Worm (Caenorhabditis elegans) whole organism, L2 larva: ENCODE results near the gene F33C8.4.
A peak's percentile ranks its signal among the peaks of the same experiment; 100 is the strongest.

ENCODE experiments used
- R02D3.7 ChIP-seq: fragments of 150-350 bp; optimal IDR thresholded peaks from 2 replicates; lab custom pipeline; 2014; ENCODE audit warnings: missing biosample characterization, missing genetic modification characterization
- ama-1 ChIP-seq: fragments of 150-350 bp; optimal IDR thresholded peaks from 2 replicates; lab custom pipeline; 2018; ENCODE audit warnings: inconsistent platforms
- blmp-1 ChIP-seq: sonication (generic microtip); optimal IDR thresholded peaks from 2 replicates; lab custom pipeline; 2017; ENCODE audit warnings: missing genetic modification characterization, mild to moderate bottlenecking, missing compliant biosample characterization, antibody characterized with exemption, moderate library complexity; ENCODE audit not compliant: insufficient read depth
- fos-1 ChIP-seq: fragments of 150-350 bp; optimal IDR thresholded peaks from 2 replicates; lab custom pipeline; 2014; ENCODE audit warnings: missing biosample characterization, missing genetic modification characterization
- skn-1 ChIP-seq: sonication (generic microtip); optimal IDR thresholded peaks from 2 replicates; lab custom pipeline; 2017; ENCODE audit warnings: missing biosample characterization, missing genetic modification characterization
- unc-62 ChIP-seq: fragments of 150-350 bp; optimal IDR thresholded peaks from 2 replicates; lab custom pipeline; 2014; ENCODE audit warnings: missing biosample characterization, missing genetic modification reagents, missing genetic modification characterization
- zag-1 ChIP-seq: fragments of 150-350 bp; optimal IDR thresholded peaks from 2 replicates; lab custom pipeline; 2014; ENCODE audit warnings: missing biosample characterization, missing genetic modification characterization

ce11 chrX:14768989-14769388 is 36.9 kb downstream of the F33C8.4 start:
- TF ChIP-seq unc-62 (GFP tag; lab: Kevin White, UChicago) (no peak), ama-1 (lab: Kevin White, UChicago) (no peak), R02D3.7 (tag; lab: Kevin White, UChicago) (no peak), fos-1 (peak; percentile 58), skn-1 (tag; lab: Kevin White, UChicago) (no peak), zag-1 (tag; lab: Kevin White, UChicago) (no peak), blmp-1 (tag; lab: Kevin White, UChicago) (no peak)
